Worm (Caenorhabditis elegans) whole organism, L1 larva: ENCODE measurements around the gene frpr-19.

Source experiments
- C34B4.2 ChIP-seq: sonication (generic microtip); optimal IDR thresholded peaks from 2 replicates; lab custom pipeline; 2017; ENCODE audit warnings: mild to moderate bottlenecking, missing genetic modification characterization, missing compliant biosample characterization
- F16B12.6 ChIP-seq: fragments of 150-350 bp; optimal IDR thresholded peaks from 2 replicates; lab custom pipeline; 2014; ENCODE audit warnings: missing biosample characterization, missing genetic modification characterization
- Y116A8C.19 ChIP-seq: sonication (generic microtip); optimal IDR thresholded peaks from 2 replicates; lab custom pipeline; 2016; ENCODE audit warnings: missing compliant biosample characterization, missing genetic modification characterization, borderline replicate concordance
- aha-1 ChIP-seq: fragments of 150-350 bp; optimal IDR thresholded peaks from 2 replicates; lab custom pipeline; 2014; ENCODE audit warnings: missing biosample characterization, missing genetic modification characterization
- aly-2 ChIP-seq: fragments of 150-350 bp; optimal IDR thresholded peaks from 2 replicates; lab custom pipeline; 2014; ENCODE audit warnings: missing biosample characterization, missing genetic modification characterization
- blmp-1 ChIP-seq: fragments of 150-350 bp; optimal IDR thresholded peaks from 2 replicates; lab custom pipeline; 2014; ENCODE audit warnings: missing biosample characterization, missing genetic modification characterization
- ceh-63 ChIP-seq: fragments of 200-800 bp; sonication (Bioruptor generic); optimal IDR thresholded peaks from 2 replicates; lab custom pipeline; 2018; ENCODE audit warnings: mild to moderate bottlenecking, missing genetic modification characterization, missing compliant biosample characterization
- ceh-8 ChIP-seq: fragments of 200-800 bp; sonication (Bioruptor generic); optimal IDR thresholded peaks from 2 replicates; lab custom pipeline; 2018; ENCODE audit warnings: mild to moderate bottlenecking, missing genetic modification characterization, moderate library complexity, missing compliant biosample characterization
- ceh-90 ChIP-seq: sonication (generic microtip); optimal IDR thresholded peaks from 2 replicates; lab custom pipeline; 2016; ENCODE audit warnings: missing genetic modification characterization, missing compliant biosample characterization
- ces-1 ChIP-seq: fragments of 150-350 bp; optimal IDR thresholded peaks from 2 replicates; lab custom pipeline; 2014; ENCODE audit warnings: missing biosample characterization, missing genetic modification reagents, missing genetic modification characterization
- dpl-1 ChIP-seq, 3 experiments: fragments of 150-350 bp in 2 of 3; sonication (generic microtip) in 1 of 3; optimal IDR thresholded peaks; 2 replicates each; lab custom pipeline; 2014 to 2017; ENCODE audit warnings: missing biosample characterization in 3 of 3, missing genetic modification characterization in 3 of 3, missing genetic modification reagents in 3 of 3
- dsc-1 ChIP-seq: sonication (generic microtip); optimal IDR thresholded peaks from 2 replicates; lab custom pipeline; 2016; ENCODE audit warnings: mild to moderate bottlenecking, missing genetic modification characterization, missing compliant biosample characterization
- efl-1 ChIP-seq, 4 experiments: fragments of 150-350 bp; optimal IDR thresholded peaks in 3 of 4; peaks in 1 of 4; 1 replicate in 1 of 4; 2 replicates in 3 of 4; lab custom pipeline; 2014; ENCODE audit warnings: missing biosample characterization in 2 of 4, missing genetic modification characterization in 2 of 4, missing genetic modification reagents in 2 of 4
- elt-3 ChIP-seq, 6 experiments: fragments of 150-350 bp in 1 of 6; sonication (generic microtip); optimal IDR thresholded peaks; 2 replicates each; lab custom pipeline; 2017 to 2018; ENCODE audit warnings: missing biosample characterization in 6 of 6, missing genetic modification characterization in 6 of 6, inconsistent platforms in 1 of 6
- fkh-4 ChIP-seq: sonication (generic microtip); optimal IDR thresholded peaks from 2 replicates; lab custom pipeline; 2016; ENCODE audit warnings: missing compliant biosample characterization, missing genetic modification characterization, borderline replicate concordance
- grh-1 ChIP-seq: fragments of 200-800 bp; sonication (Bioruptor generic); IDR thresholded peaks from 2 replicates; pipeline ENCODE4 v1.3.6; 2022; ENCODE audit warnings: missing genetic modification reagents, missing genetic modification characterization, missing compliant biosample characterization
- hlh-17 ChIP-seq: fragments of 200-800 bp; sonication (Bioruptor generic); optimal IDR thresholded peaks from 2 replicates; lab custom pipeline; 2018; ENCODE audit warnings: missing genetic modification characterization, mild to moderate bottlenecking, missing compliant biosample characterization, moderate library complexity, borderline replicate concordance
- hpl-2 ChIP-seq: fragments of 150-350 bp; optimal IDR thresholded peaks from 2 replicates; lab custom pipeline; 2014; ENCODE audit warnings: missing biosample characterization, missing genetic modification reagents, missing genetic modification characterization
- lin-13 ChIP-seq: fragments of 150-350 bp; optimal IDR thresholded peaks from 2 replicates; lab custom pipeline; 2014; ENCODE audit warnings: missing biosample characterization, missing genetic modification reagents, missing genetic modification characterization
- lin-14 ChIP-seq: fragments of 200-800 bp; sonication (Bioruptor generic); optimal IDR thresholded peaks from 2 replicates; lab custom pipeline; 2018; ENCODE audit warnings: mild to moderate bottlenecking, missing genetic modification characterization, moderate library complexity, missing compliant biosample characterization
- lin-15B ChIP-seq: fragments of 150-350 bp; sonication (generic microtip); optimal IDR thresholded peaks from 3 replicates; lab custom pipeline; 2014; ENCODE audit warnings: missing biosample characterization, missing genetic modification characterization
- lin-35 ChIP-seq, 2 experiments: fragments of 150-350 bp; optimal IDR thresholded peaks; 2 replicates each; lab custom pipeline; 2014; ENCODE audit warnings: missing biosample characterization in 2 of 2, missing genetic modification characterization in 2 of 2, missing genetic modification reagents in 2 of 2
- lir-3 ChIP-seq: sonication (generic microtip); optimal IDR thresholded peaks from 2 replicates; lab custom pipeline; 2016; ENCODE audit warnings: mild to moderate bottlenecking, missing genetic modification characterization, moderate library complexity, missing compliant biosample characterization; ENCODE audit not compliant: poor library complexity
- lsy-2 ChIP-seq, 2 experiments: fragments of 150-350 bp; optimal IDR thresholded peaks; 2 replicates each; lab custom pipeline; 2014; ENCODE audit warnings: missing biosample characterization in 2 of 2, missing genetic modification characterization in 2 of 2
- mdl-1 ChIP-seq, 2 experiments: fragments of 150-350 bp; optimal IDR thresholded peaks; 2 replicates each; lab custom pipeline; 2014 to 2017; ENCODE audit warnings: missing biosample characterization in 2 of 2, missing genetic modification characterization in 2 of 2, inconsistent platforms in 1 of 2
- mef-2 ChIP-seq: fragments of 150-350 bp; optimal IDR thresholded peaks from 2 replicates; lab custom pipeline; 2014; ENCODE audit warnings: missing biosample characterization, missing genetic modification characterization
- nhr-11 ChIP-seq: fragments of 150-350 bp; optimal IDR thresholded peaks from 2 replicates; lab custom pipeline; 2014; ENCODE audit warnings: missing biosample characterization, missing genetic modification characterization
- nhr-12 ChIP-seq: sonication (generic microtip); optimal IDR thresholded peaks from 2 replicates; lab custom pipeline; 2017; ENCODE audit warnings: missing biosample characterization, missing genetic modification characterization
- nhr-19 ChIP-seq: fragments of 200-800 bp; sonication (Bioruptor generic); conservative IDR thresholded peaks from 2 replicates; pipeline ENCODE4 v1.3.6; 2022; ENCODE audit warnings: missing genetic modification characterization, missing compliant biosample characterization
- nhr-20 ChIP-seq: sonication (generic microtip); optimal IDR thresholded peaks from 2 replicates; lab custom pipeline; 2016; ENCODE audit warnings: mild to moderate bottlenecking, missing genetic modification characterization, missing compliant biosample characterization
- nhr-237 ChIP-seq: fragments of 150-350 bp; optimal IDR thresholded peaks from 2 replicates; lab custom pipeline; 2014; ENCODE audit warnings: missing biosample characterization, missing genetic modification characterization
- nhr-71 ChIP-seq: sonication (generic microtip); optimal IDR thresholded peaks from 2 replicates; lab custom pipeline; 2016; ENCODE audit warnings: mild to moderate bottlenecking, missing genetic modification characterization, moderate library complexity, missing compliant biosample characterization
- nhr-76 ChIP-seq: sonication (generic microtip); optimal IDR thresholded peaks from 2 replicates; lab custom pipeline; 2017; ENCODE audit warnings: missing biosample characterization, missing genetic modification characterization
- pag-3 ChIP-seq: sonication (generic microtip); optimal IDR thresholded peaks from 2 replicates; lab custom pipeline; 2017; ENCODE audit warnings: missing genetic modification characterization, mild to moderate bottlenecking, missing compliant biosample characterization, antibody characterized with exemption, borderline replicate concordance; ENCODE audit not compliant: insufficient read depth
- pax-3 ChIP-seq: fragments of 200-800 bp; sonication (Bioruptor generic); optimal IDR thresholded peaks from 2 replicates; lab custom pipeline; 2018; ENCODE audit warnings: mild to moderate bottlenecking, missing genetic modification characterization, moderate library complexity, missing compliant biosample characterization
- pqm-1 ChIP-seq: sonication (generic microtip); optimal IDR thresholded peaks from 3 replicates; lab custom pipeline; 2017; ENCODE audit warnings: missing biosample characterization, missing genetic modification characterization
- rnt-1 ChIP-seq: sonication (generic microtip); optimal IDR thresholded peaks from 2 replicates; lab custom pipeline; 2016; ENCODE audit warnings: mild to moderate bottlenecking, missing genetic modification characterization, moderate library complexity, missing compliant biosample characterization
- skn-1 ChIP-seq: fragments of 150-350 bp; optimal IDR thresholded peaks from 2 replicates; lab custom pipeline; 2014; ENCODE audit warnings: missing biosample characterization, missing genetic modification characterization
- snu-23 ChIP-seq: sonication (generic microtip); optimal IDR thresholded peaks from 2 replicates; lab custom pipeline; 2016; ENCODE audit warnings: missing genetic modification characterization, missing compliant biosample characterization
- sox-4 ChIP-seq: sonication (generic microtip); optimal IDR thresholded peaks from 2 replicates; lab custom pipeline; 2016; ENCODE audit warnings: missing genetic modification characterization, missing compliant biosample characterization
- sup-37 ChIP-seq: fragments of 200-800 bp; sonication (Bioruptor generic); optimal IDR thresholded peaks from 2 replicates; lab custom pipeline; 2018; ENCODE audit warnings: mild to moderate bottlenecking, missing genetic modification characterization, missing compliant biosample characterization
- swsn-7 ChIP-seq: sonication (generic microtip); optimal IDR thresholded peaks from 2 replicates; lab custom pipeline; 2016; ENCODE audit warnings: missing genetic modification characterization, missing compliant biosample characterization
- tbx-2 ChIP-seq: sonication (generic microtip); optimal IDR thresholded peaks from 2 replicates; lab custom pipeline; 2016; ENCODE audit warnings: missing genetic modification characterization, missing compliant biosample characterization
- unc-130 ChIP-seq: fragments of 150-350 bp; optimal IDR thresholded peaks from 2 replicates; lab custom pipeline; 2017; ENCODE audit warnings: missing biosample characterization, missing genetic modification characterization, inconsistent platforms
- unc-30 ChIP-seq: sonication (generic microtip); optimal IDR thresholded peaks from 2 replicates; lab custom pipeline; 2017; ENCODE audit warnings: missing biosample characterization, missing genetic modification characterization
- unc-98 ChIP-seq: fragments of 200-800 bp; sonication (Bioruptor generic); IDR thresholded peaks from 2 replicates; pipeline ENCODE4 v1.3.6; 2022; ENCODE audit warnings: missing genetic modification characterization, missing compliant biosample characterization
- xbp-1 ChIP-seq: sonication (generic microtip); optimal IDR thresholded peaks from 2 replicates; lab custom pipeline; 2016; ENCODE audit warnings: missing genetic modification characterization, missing compliant biosample characterization
- ztf-11 ChIP-seq, 2 experiments: sonication (generic microtip); optimal IDR thresholded peaks; 2 replicates each; lab custom pipeline; 2016 to 2017; ENCODE audit warnings: missing genetic modification characterization in 2 of 2, missing biosample characterization in 1 of 2, missing compliant biosample characterization in 1 of 2

Gene frpr-19

ce11 chrIV:1761553-1761952 is 19.9 kb downstream of the frpr-19 start, which contains the start of gene Y41D4A.7:
TSS of gene Y41D4A.7 (minus strand) at chrIV:1761570.
- TF ChIP-seq blmp-1 (tag; lab: Kevin White, UChicago) (no peak), nhr-237 (tag; lab: Kevin White, UChicago) (no peak), mdl-1 (tag; optimal IDR thresholded peaks at IDR 0.05; lab: Kevin White, UChicago) (peak in 1 of 2 experiments; percentile 36), C34B4.2 (no peak), pag-3 (tag; lab: Kevin White, UChicago) (no peak), sox-4 (no peak), unc-30 (no peak), hpl-2 (no peak), lin-14 (GFP tag; lab: Kevin White, UChicago) (peak; percentile 57), F16B12.6 (no peak), lsy-2 (tag; optimal IDR thresholded peaks at IDR 0.05; lab: Kevin White, UChicago) (peak; percentile 47 to 49), fkh-4 (tag; lab: Kevin White, UChicago) (no peak), lin-35 (GFP tag; optimal IDR thresholded peaks at IDR 0.05; lab: Kevin White, UChicago) (no peak), xbp-1 (tag; lab: Kevin White, UChicago) (peak; percentile 22), unc-130 (tag; lab: Kevin White, UChicago) (peak; percentile 46), elt-3 (tag; optimal IDR thresholded peaks at IDR 0.05; lab: Kevin White, UChicago) (no peak), ceh-90 (tag; lab: Kevin White, UChicago) (peak; percentile 16), nhr-11 (tag; lab: Kevin White, UChicago) (no peak), ceh-8 (GFP tag; lab: Kevin White, UChicago) (no peak), unc-98 (GFP tag; lab: Robert Waterston, UW) (peak; percentile 35; the same call in 1 of the 2 replicates), grh-1 (GFP tag; lab: Robert Waterston, UW) (no peak), nhr-71 (tag; lab: Kevin White, UChicago) (peak; percentile 74), ceh-63 (GFP tag; lab: Kevin White, UChicago) (no peak), pax-3 (tag; lab: Kevin White, UChicago) (no peak), lin-13 (GFP tag; lab: Kevin White, UChicago) (peak; percentile 20), swsn-7 (tag; lab: Kevin White, UChicago) (peak; percentile 13), hlh-17 (GFP tag; lab: Kevin White, UChicago) (no peak), nhr-12 (tag; lab: Kevin White, UChicago) (no peak), snu-23 (GFP tag; lab: Kevin White, UChicago) (peak; percentile 49), dsc-1 (tag; lab: Kevin White, UChicago) (peak; percentile 46), rnt-1 (tag; lab: Kevin White, UChicago) (peak; percentile 88), skn-1 (tag; lab: Kevin White, UChicago) (no peak), lir-3 (tag; lab: Kevin White, UChicago) (peak; percentile 38), nhr-20 (tag; lab: Kevin White, UChicago) (peak; percentile 27), efl-1 (optimal IDR thresholded peaks at IDR 0.05; lab: Kevin White, UChicago) (peak in 1 of 2 experiments; percentile 14), efl-1 (GFP tag; optimal IDR thresholded peaks at IDR 0.05 in 1 of 2; lab: Kevin White, UChicago) (peak in 1 of 2 experiments; percentile 12), aha-1 (tag; lab: Kevin White, UChicago) (no peak), tbx-2 (tag; lab: Kevin White, UChicago) (peak; percentile 16), nhr-19 (GFP tag; lab: Robert Waterston, UW) (peak; percentile 54)

- TF ChIP-seq ceh-8 (GFP tag; lab: Kevin White, UChicago) = no peak
- TF ChIP-seq pax-3 (tag; lab: Kevin White, UChicago) = no peak
- peak; percentile 15 to 45 for TF ChIP-seq lsy-2 (tag; optimal IDR thresholded peaks at IDR 0.05; lab: Kevin White, UChicago)
- TF ChIP-seq fkh-4 (tag; lab: Kevin White, UChicago) = no peak
- TF ChIP-seq aha-1 (tag; lab: Kevin White, UChicago) = no peak
- no peak for TF ChIP-seq sup-37 (GFP tag; lab: Kevin White, UChicago)
- peak; percentile 44 for TF ChIP-seq lin-14 (GFP tag; lab: Kevin White, UChicago)
- no peak for TF ChIP-seq ztf-11 (tag; optimal IDR thresholded peaks at IDR 0.05; lab: Kevin White, UChicago)
- TF ChIP-seq lin-35 (GFP tag; optimal IDR thresholded peaks at IDR 0.05; lab: Kevin White, UChicago) = no peak
- no peak for TF ChIP-seq dpl-1 (GFP tag; optimal IDR thresholded peaks at IDR 0.05; lab: Kevin White, UChicago)
- peak; percentile 30 for TF ChIP-seq snu-23 (GFP tag; lab: Kevin White, UChicago)
- peak; percentile 3 for TF ChIP-seq nhr-20 (tag; lab: Kevin White, UChicago)
- TF ChIP-seq mdl-1 (tag; optimal IDR thresholded peaks at IDR 0.05; lab: Kevin White, UChicago) = peak in 1 of 2 experiments; percentile 38
- no peak for TF ChIP-seq aly-2
- no peak for TF ChIP-seq hlh-17 (GFP tag; lab: Kevin White, UChicago)
- TF ChIP-seq nhr-76 = no peak
- no peak for TF ChIP-seq Y116A8C.19 (tag; lab: Kevin White, UChicago)
- no peak for TF ChIP-seq nhr-11 (tag; lab: Kevin White, UChicago)
- no peak for TF ChIP-seq pqm-1 (tag; lab: Kevin White, UChicago)
- TF ChIP-seq ces-1 (GFP tag; lab: Kevin White, UChicago) = no peak
- TF ChIP-seq lin-15B (tag; lab: Kevin White, UChicago) = no peak
- peak; percentile 77 for TF ChIP-seq rnt-1 (tag; lab: Kevin White, UChicago)
- TF ChIP-seq mef-2 (tag; lab: Kevin White, UChicago) = no peak
- no peak for TF ChIP-seq elt-3 (tag; optimal IDR thresholded peaks at IDR 0.05; lab: Kevin White, UChicago)
- peak; percentile 33 for TF ChIP-seq nhr-19 (GFP tag; lab: Robert Waterston, UW)
These were observed 22.9 kb downstream of the frpr-19 start for ce11 chrIV:1758595-1758994.
